Fruit fly (Drosophila melanogaster): ENCODE data around the gene unc.
A peak's percentile ranks its signal among the peaks of the same experiment; 100 is the strongest.

The unc gene

DNA sequence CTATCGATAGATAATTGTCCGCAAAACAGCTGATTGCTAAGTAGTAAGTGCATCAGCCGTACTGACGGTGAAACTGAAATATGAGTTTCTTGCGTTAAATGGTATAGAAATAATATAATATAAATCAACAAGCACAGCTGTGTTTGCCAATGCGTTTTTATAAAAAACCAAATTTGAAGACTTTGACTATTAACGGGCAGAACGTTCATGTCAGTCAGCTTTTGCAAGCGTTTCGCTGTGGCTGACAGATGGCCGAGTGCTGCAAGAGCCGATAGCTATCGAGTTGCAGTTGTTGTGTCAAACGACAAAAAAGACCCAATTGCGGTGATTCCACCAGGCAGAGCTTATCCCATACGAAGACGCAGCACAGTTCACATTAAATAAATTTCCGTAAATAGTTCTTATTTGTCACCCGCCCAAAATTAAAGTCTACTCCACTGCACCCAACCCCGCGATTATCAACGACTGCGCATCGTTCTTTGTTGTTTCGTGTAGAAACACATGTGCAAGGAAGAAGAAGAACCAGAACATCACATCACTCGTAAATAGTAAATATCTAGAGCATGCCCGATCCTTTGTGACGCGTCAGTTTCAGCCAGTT, at the start of gene unc, which contains the start of gene CG15445 (continued):
- no peak for TF ChIP-seq Lim3 (GFP tag; IDR thresholded peaks at IDR 0.05)
- TF ChIP-seq CG7963 (GFP tag; IDR thresholded peaks at IDR 0.05; ENCODE audit: partially characterized antibody) = peak; percentile 81
- no peak for TF ChIP-seq CG7556 (GFP tag; optimal IDR thresholded peaks at IDR 0.05)
- TF ChIP-seq gro (GFP tag; optimal IDR thresholded peaks at IDR 0.05) = no peak
- TF ChIP-seq CG15601 (tag; optimal IDR thresholded peaks at IDR 0.05) = peak; percentile 15
- no peak for TF ChIP-seq CG7786 (GFP tag; optimal IDR thresholded peaks at IDR 0.05)
- no peak for TF ChIP-seq CG1602 (GFP tag; optimal IDR thresholded peaks at IDR 0.05)
- no peak for TF ChIP-seq ase (GFP tag; IDR thresholded peaks at IDR 0.05)
- peak; percentile 71 for TF ChIP-seq CG4617 (GFP tag; optimal IDR thresholded peaks at IDR 0.05; ENCODE audit: borderline replicate concordance)
- TF ChIP-seq Kr (GFP tag; optimal IDR thresholded peaks at IDR 0.05) = no peak
- no peak for TF ChIP-seq CG10147 (GFP tag; optimal IDR thresholded peaks at IDR 0.05)
- no peak for TF ChIP-seq eve (GFP tag; optimal IDR thresholded peaks at IDR 0.05)
- no peak for TF ChIP-seq pros (GFP tag; optimal IDR thresholded peaks at IDR 0.05)
- peak; percentile 42 for TF ChIP-seq bcd (GFP tag; optimal IDR thresholded peaks at IDR 0.05)
- TF ChIP-seq Vsx1 (GFP tag; optimal IDR thresholded peaks at IDR 0.05) = no peak
- TF ChIP-seq CG11560 (tag; IDR thresholded peaks at IDR 0.05) = peak; percentile 33; the same call in 1 of the 3 replicates
- peak; percentile 84 for TF ChIP-seq CG13287 (GFP tag; IDR thresholded peaks at IDR 0.05; ENCODE audit: partially characterized antibody)
- no peak for TF ChIP-seq CG10431 (GFP tag; optimal IDR thresholded peaks at IDR 0.05)
- peak; percentile 59 to 88 for TF ChIP-seq crp (GFP tag; optimal IDR thresholded peaks at IDR 0.05)
- no peak for TF ChIP-seq CG6813 (GFP tag; optimal IDR thresholded peaks at IDR 0.05)
- TF ChIP-seq PHDP (tag; optimal IDR thresholded peaks at IDR 0.05) = no peak
- TF ChIP-seq CG3065 (GFP tag; optimal IDR thresholded peaks at IDR 0.05) = no peak
- no peak for TF ChIP-seq Taf1 (GFP tag; IDR thresholded peaks at IDR 0.05)
- no peak for TF ChIP-seq insv (GFP tag; optimal IDR thresholded peaks at IDR 0.05)
- no peak for TF ChIP-seq Dbx (GFP tag; IDR thresholded peaks at IDR 0.05)
- peak; percentile 62; the same call in 2 of the 3 replicates for TF ChIP-seq CG34224 (GFP tag; IDR thresholded peaks at IDR 0.05; ENCODE audit: partially characterized antibody)
- TF ChIP-seq HmgZ (tag; optimal IDR thresholded peaks at IDR 0.05) = peak; percentile 7
- no peak for TF ChIP-seq schlank (tag; optimal IDR thresholded peaks at IDR 0.05)
- no peak for TF ChIP-seq CG6254 (GFP tag; optimal IDR thresholded peaks at IDR 0.05)
- no peak for TF ChIP-seq CG10366 (GFP tag; IDR thresholded peaks at IDR 0.05)
- 0 out of 3 replicates have a peak, but pooled peaks have one; percentile 17 for TF ChIP-seq CG11456 (GFP tag; IDR thresholded peaks at IDR 0.05)
- TF ChIP-seq HLH3B (GFP tag; IDR thresholded peaks at IDR 0.05) = no peak
- TF ChIP-seq rib (GFP tag; IDR thresholded peaks at IDR 0.05) = no peak
- TF ChIP-seq grau (tag; optimal IDR thresholded peaks at IDR 0.05) = no peak
- no peak for TF ChIP-seq CG13296 (GFP tag; optimal IDR thresholded peaks at IDR 0.05)
- TF ChIP-seq CG31224 (GFP tag; IDR thresholded peaks at IDR 0.05) = no peak
- peak; percentile 35 for TF ChIP-seq Max (GFP tag; optimal IDR thresholded peaks at IDR 0.05)
- peak; percentile 82 for TF ChIP-seq CG14860 (GFP tag; IDR thresholded peaks at IDR 0.05; ENCODE audit: partially characterized antibody)
- no peak for TF ChIP-seq CG13894 (tag; optimal IDR thresholded peaks at IDR 0.05)
- peak; percentile 49 for TF ChIP-seq CG2116 (GFP tag; optimal IDR thresholded peaks at IDR 0.05)
- TF ChIP-seq CG17829 (tag; optimal IDR thresholded peaks at IDR 0.05) = peak; percentile 28
- TF ChIP-seq CG16815 (GFP tag; optimal IDR thresholded peaks at IDR 0.05) = no peak
- TF ChIP-seq emc (GFP tag; optimal IDR thresholded peaks at IDR 0.05) = no peak
- 0 out of 2 replicates have a peak, but pooled peaks have one; percentile 25 for TF ChIP-seq CG31441 (GFP tag; IDR thresholded peaks at IDR 0.05)
- no peak for TF ChIP-seq crc (GFP tag; optimal IDR thresholded peaks at IDR 0.05)
- TF ChIP-seq Med (GFP tag) = peak; percentile 87
- TF ChIP-seq prd (optimal IDR thresholded peaks at IDR 0.05) = no peak
- TF ChIP-seq prd (GFP tag; IDR thresholded peaks at IDR 0.05) = peak; percentile 54; the same call in 2 of the 3 replicates
- TF ChIP-seq kni (GFP tag; optimal IDR thresholded peaks at IDR 0.05) = no peak
- no peak for TF ChIP-seq CG15011 (GFP tag; optimal IDR thresholded peaks at IDR 0.05)

Data from whole organism, embryonic.